Worm (Caenorhabditis elegans): ENCODE measurements around the gene cnp-2.
A peak's percentile ranks its signal among the peaks of the same experiment; 100 is the strongest.

cnp-2 gene

ce11 chrII:12798814-12799213, 38.2 kb downstream of the cnp-2 start:
- TF ChIP-seq ztf-23 (GFP tag; IDR thresholded peaks at IDR 0.05) (no peak), cog-1 (tag; optimal IDR thresholded peaks at IDR 0.05) (peak; percentile 54), ref-1 (GFP tag; conservative IDR thresholded peaks at IDR 0.05) (no peak), med-1 (GFP tag; optimal IDR thresholded peaks at IDR 0.05; ENCODE audit: insufficient read depth) (no peak), flt-1 (GFP tag; IDR thresholded peaks at IDR 0.05) (peak; percentile 64)

ce11 chrII:12799364-12799763, 38.8 kb downstream of the cnp-2 start:
- TF ChIP-seq med-1 (GFP tag; optimal IDR thresholded peaks at IDR 0.05; ENCODE audit: insufficient read depth) (no peak), ztf-23 (GFP tag; IDR thresholded peaks at IDR 0.05) (0 out of 2 replicates have a peak, but pooled peaks have one; percentile 8), ztf-29 (GFP tag; IDR thresholded peaks at IDR 0.05) (no peak), klf-2 (GFP tag; conservative IDR thresholded peaks at IDR 0.05) (no peak), flt-1 (GFP tag; IDR thresholded peaks at IDR 0.05) (peak; percentile 25; the same call in 1 of the 2 replicates)

DNA sequence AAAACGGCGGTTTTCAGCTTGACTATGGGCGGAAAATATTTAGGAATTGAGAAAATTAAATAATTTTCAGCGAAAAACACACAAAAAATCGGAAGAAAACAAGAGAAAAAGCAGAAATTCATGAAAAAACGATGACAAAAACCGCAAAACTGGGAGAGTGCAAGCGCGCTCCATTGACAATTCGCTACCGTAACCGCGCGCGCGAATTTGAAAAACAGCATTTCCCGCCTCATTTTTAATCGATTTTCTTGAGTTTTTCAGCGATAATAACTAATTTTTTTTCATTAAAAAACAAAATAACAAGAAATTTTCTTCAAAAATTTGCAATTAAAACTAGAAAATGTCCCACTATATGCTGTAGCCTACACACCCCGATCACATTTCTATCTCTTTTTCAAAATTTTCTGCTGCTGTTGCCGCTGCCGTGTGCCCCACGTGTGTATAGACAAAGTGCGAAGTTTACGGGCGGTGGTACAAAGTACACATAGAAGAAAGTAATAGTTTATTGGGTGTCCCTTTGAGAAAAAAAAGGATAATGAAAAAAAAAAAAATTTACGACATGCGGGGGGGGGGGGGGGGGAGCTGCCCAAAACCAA, 39.4 kb downstream of the cnp-2 start:
- TF ChIP-seq flt-1 (GFP tag; IDR thresholded peaks at IDR 0.05) (no peak), T22C8.4 (GFP tag; IDR thresholded peaks at IDR 0.05) (no peak), cog-1 (tag; optimal IDR thresholded peaks at IDR 0.05) (no peak), med-1 (GFP tag; optimal IDR thresholded peaks at IDR 0.05; ENCODE audit: insufficient read depth) (no peak), ref-1 (GFP tag; conservative IDR thresholded peaks at IDR 0.05) (no peak), ztf-29 (GFP tag; IDR thresholded peaks at IDR 0.05) (no peak)

DNA sequence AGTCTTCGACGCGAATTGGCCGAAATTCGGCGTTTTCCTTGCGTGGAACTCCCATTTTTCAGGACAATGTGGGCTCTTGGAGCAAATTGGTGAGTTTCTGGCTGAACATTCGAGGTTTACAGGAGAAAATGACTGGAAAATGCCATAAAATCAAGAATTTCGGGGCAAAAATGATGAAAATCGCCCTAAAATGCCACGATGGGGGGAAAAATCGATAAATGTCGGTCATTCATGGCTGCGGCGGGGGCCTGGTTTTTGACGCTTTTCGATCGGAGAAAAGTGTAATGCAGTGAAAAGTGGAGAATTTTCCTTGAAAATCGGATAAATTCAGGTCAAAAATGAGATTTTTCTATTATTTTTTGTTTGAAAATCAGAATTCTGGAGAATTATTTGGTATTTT, 44.6 kb downstream of the cnp-2 start, which contains the start of the genes Y46G5A.18 and Y46G5A.47:
TSS of gene Y46G5A.18 (minus strand) at position 101 of the 400 bp plus-strand sequence.
TSS of gene Y46G5A.47 (minus strand) at position 146 of the 400 bp plus-strand sequence.
- TF ChIP-seq ref-1 (GFP tag; conservative IDR thresholded peaks at IDR 0.05) = no peak
- peak; percentile 47; the same call in 1 of the 2 replicates for TF ChIP-seq T22C8.4 (GFP tag; IDR thresholded peaks at IDR 0.05)

DNA sequence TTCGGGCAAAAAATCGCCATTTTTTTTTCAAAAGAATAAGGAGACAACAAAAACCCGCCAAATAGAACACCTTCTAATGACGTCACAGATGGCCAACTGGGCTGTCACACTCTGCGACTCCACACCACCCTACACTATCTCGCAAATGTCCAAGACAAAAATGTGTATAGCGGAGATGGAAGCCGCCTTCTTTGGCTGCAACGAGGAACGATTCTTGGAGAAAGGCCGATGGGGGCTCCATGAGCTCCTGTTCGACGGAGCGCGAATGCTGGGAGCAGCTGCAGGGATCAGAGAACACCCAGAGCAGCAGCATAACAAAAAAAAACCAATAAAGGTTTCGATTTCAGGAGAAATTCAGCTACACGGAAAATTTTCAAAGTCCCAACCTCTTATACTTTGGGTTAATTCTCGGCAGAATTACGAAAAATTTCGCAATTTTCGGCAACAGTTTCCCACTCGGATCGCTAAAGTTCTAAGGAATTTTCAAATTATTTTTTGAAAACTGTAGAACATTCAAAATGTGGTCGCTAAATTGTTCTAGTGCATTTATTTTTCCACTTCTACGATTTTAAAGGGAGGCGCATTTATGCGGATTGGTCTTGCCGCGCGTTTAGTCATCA, 45.3 kb downstream of the cnp-2 start:
- TF ChIP-seq ztf-23 (GFP tag; IDR thresholded peaks at IDR 0.05) = no peak
- TF ChIP-seq med-1 (GFP tag; optimal IDR thresholded peaks at IDR 0.05; ENCODE audit: insufficient read depth) = no peak
- TF ChIP-seq tab-1 (GFP tag; IDR thresholded peaks at IDR 0.05) = no peak
- no peak for TF ChIP-seq klf-2 (GFP tag; conservative IDR thresholded peaks at IDR 0.05)
- TF ChIP-seq flt-1 (GFP tag; IDR thresholded peaks at IDR 0.05) = no peak
- no peak for TF ChIP-seq cog-1 (tag; optimal IDR thresholded peaks at IDR 0.05)
- TF ChIP-seq T22C8.4 (GFP tag; IDR thresholded peaks at IDR 0.05) = no peak
- TF ChIP-seq ref-1 (GFP tag; conservative IDR thresholded peaks at IDR 0.05) = no peak
- TF ChIP-seq ztf-29 (GFP tag; IDR thresholded peaks at IDR 0.05) = no peak

DNA sequence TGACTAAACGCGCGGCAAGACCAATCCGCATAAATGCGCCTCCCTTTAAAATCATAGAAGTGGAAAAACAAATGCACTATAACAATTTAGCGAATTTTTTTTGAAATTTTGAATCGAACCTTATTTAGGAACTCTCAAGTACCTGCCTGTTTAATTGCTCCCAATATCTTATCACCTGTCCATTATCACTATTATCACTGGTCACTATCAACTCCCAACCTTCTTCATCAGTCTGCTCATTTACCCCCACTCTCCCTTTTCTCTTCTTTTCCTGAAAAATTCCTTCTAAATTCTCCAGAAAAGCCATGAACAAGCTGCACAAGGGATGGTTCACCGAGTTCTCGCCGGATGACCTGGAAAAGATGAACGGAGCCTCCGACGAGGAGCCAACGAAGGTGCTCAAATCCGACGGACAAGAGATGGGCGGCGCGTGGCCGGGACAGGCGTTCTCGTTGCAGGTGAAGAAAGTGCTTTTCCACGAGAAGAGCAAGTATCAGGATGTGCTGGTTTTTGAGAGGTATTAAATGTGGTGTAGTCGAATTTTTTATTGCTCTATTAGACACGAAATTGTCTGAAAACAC, 46.1 kb downstream of the cnp-2 start, which contains the start of gene spds-1:
TSS of gene spds-1 (plus strand) at position 298 of the 581 bp plus-strand sequence.
- TF ChIP-seq tab-1 (GFP tag; IDR thresholded peaks at IDR 0.05) (no peak), flt-1 (GFP tag; IDR thresholded peaks at IDR 0.05) (no peak), T22C8.4 (GFP tag; IDR thresholded peaks at IDR 0.05) (no peak), med-1 (GFP tag; optimal IDR thresholded peaks at IDR 0.05; ENCODE audit: insufficient read depth) (no peak), ztf-23 (GFP tag; IDR thresholded peaks at IDR 0.05) (no peak), klf-2 (GFP tag; conservative IDR thresholded peaks at IDR 0.05) (no peak), cog-1 (tag; optimal IDR thresholded peaks at IDR 0.05) (no peak), ref-1 (GFP tag; conservative IDR thresholded peaks at IDR 0.05) (no peak), ztf-29 (GFP tag; IDR thresholded peaks at IDR 0.05) (no peak)

- TF ChIP-seq T22C8.4 (GFP tag; IDR thresholded peaks at IDR 0.05) (no peak), med-1 (GFP tag; optimal IDR thresholded peaks at IDR 0.05; ENCODE audit: insufficient read depth) (no peak), klf-2 (GFP tag; conservative IDR thresholded peaks at IDR 0.05) (no peak), flt-1 (GFP tag; IDR thresholded peaks at IDR 0.05) (no peak), ztf-23 (GFP tag; IDR thresholded peaks at IDR 0.05) (no peak), ztf-29 (GFP tag; IDR thresholded peaks at IDR 0.05) (no peak), ref-1 (GFP tag; conservative IDR thresholded peaks at IDR 0.05) (no peak), tab-1 (GFP tag; IDR thresholded peaks at IDR 0.05) (no peak), cog-1 (tag; optimal IDR thresholded peaks at IDR 0.05) (no peak)
These were observed 48.1 kb downstream of the cnp-2 start for ce11 chrII:12808746-12809145.

- no peak for TF ChIP-seq cog-1 (tag; optimal IDR thresholded peaks at IDR 0.05)
- TF ChIP-seq tab-1 (GFP tag; IDR thresholded peaks at IDR 0.05) = no peak
- TF ChIP-seq klf-2 (GFP tag; conservative IDR thresholded peaks at IDR 0.05) = no peak
- no peak for TF ChIP-seq ref-1 (GFP tag; conservative IDR thresholded peaks at IDR 0.05)
- no peak for TF ChIP-seq med-1 (GFP tag; optimal IDR thresholded peaks at IDR 0.05; ENCODE audit: insufficient read depth)
- no peak for TF ChIP-seq flt-1 (GFP tag; IDR thresholded peaks at IDR 0.05)
- TF ChIP-seq ztf-23 (GFP tag; IDR thresholded peaks at IDR 0.05) = no peak
- no peak for TF ChIP-seq T22C8.4 (GFP tag; IDR thresholded peaks at IDR 0.05)
- no peak for TF ChIP-seq ztf-29 (GFP tag; IDR thresholded peaks at IDR 0.05)
These were observed 49.1 kb downstream of the cnp-2 start for ce11 chrII:12809725-12810124.

ce11 chrII:12810709-12811108, 50.1 kb downstream of the cnp-2 start, which contains the start of gene Y46G5A.20:
TSS of gene Y46G5A.20 (plus strand) at chrII:12811009.
- TF ChIP-seq flt-1 (GFP tag; IDR thresholded peaks at IDR 0.05) = no peak
- TF ChIP-seq med-1 (GFP tag; optimal IDR thresholded peaks at IDR 0.05; ENCODE audit: insufficient read depth) = no peak
- no peak for TF ChIP-seq tab-1 (GFP tag; IDR thresholded peaks at IDR 0.05)
- no peak for TF ChIP-seq T22C8.4 (GFP tag; IDR thresholded peaks at IDR 0.05)
- no peak for TF ChIP-seq klf-2 (GFP tag; conservative IDR thresholded peaks at IDR 0.05)
- no peak for TF ChIP-seq ref-1 (GFP tag; conservative IDR thresholded peaks at IDR 0.05)
- no peak for TF ChIP-seq cog-1 (tag; optimal IDR thresholded peaks at IDR 0.05)
- no peak for TF ChIP-seq ztf-29 (GFP tag; IDR thresholded peaks at IDR 0.05)
- no peak for TF ChIP-seq ztf-23 (GFP tag; IDR thresholded peaks at IDR 0.05)

Measured in whole organism, midembryonic.